Worm (Caenorhabditis elegans) whole organism, L4/young adult: Measurements from ENCODE around the gene otpl-7.

Experiments used
- W03F9.2 ChIP-seq: fragments of 150-350 bp; optimal IDR thresholded peaks from 2 replicates; lab custom pipeline; 2014; ENCODE audit warnings: missing biosample characterization, missing genetic modification characterization
- dao-5 ChIP-seq: sonication (generic microtip); optimal IDR thresholded peaks from 2 replicates; lab custom pipeline; 2016; ENCODE audit warnings: missing genotype, missing genetic modification characterization, moderate library complexity, missing compliant biosample characterization
- him-1 ChIP-seq: sonication (generic microtip); optimal IDR thresholded peaks from 2 replicates; lab custom pipeline; 2016; ENCODE audit warnings: missing genotype, missing genetic modification reagents, missing genetic modification characterization, missing compliant biosample characterization

- no peak for TF ChIP-seq W03F9.2
- TF ChIP-seq him-1 (tag; lab: Kevin White, UChicago) = no peak
- TF ChIP-seq dao-5 (tag; lab: Kevin White, UChicago) = no peak
Measured at ce11 chrV:8533916-8534315, 12.6 kb downstream of the otpl-7 start.
